Fruit fly (Drosophila melanogaster): ENCODE measurements around the gene Surf4.

Surf4 gene

DNA sequence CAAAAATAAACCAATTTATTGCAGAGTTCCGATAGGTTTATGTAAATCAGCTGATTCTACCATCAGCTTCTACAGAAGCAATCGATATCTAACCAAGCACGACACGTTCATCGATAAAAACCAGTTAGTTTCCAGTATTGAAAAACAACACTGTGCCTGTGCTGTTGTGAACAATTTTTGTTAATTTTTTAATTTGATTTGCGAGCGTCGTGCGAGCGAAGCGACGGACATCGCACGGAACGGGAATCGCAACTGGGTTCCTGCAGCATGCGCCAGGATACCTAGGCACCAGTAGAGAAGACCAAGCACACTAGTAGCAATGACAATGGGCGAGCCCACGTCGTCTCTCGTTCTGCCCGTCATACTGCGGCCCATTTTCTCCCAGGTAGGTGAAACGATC, 25.9 kb upstream of the Surf4 start, which contains the start of the genes Ccm3 and CG6136 (continued):
- TF ChIP-seq pum (GFP tag; optimal IDR thresholded peaks at IDR 0.05), result no peak
- peak; percentile 28 for TF ChIP-seq PHDP (tag; optimal IDR thresholded peaks at IDR 0.05)
- peak; percentile 56 to 93 for TF ChIP-seq crp (GFP tag; optimal IDR thresholded peaks at IDR 0.05)
- TF ChIP-seq CrebB (tag; optimal IDR thresholded peaks at IDR 0.05), result peak; percentile 21
- peak; percentile 46 for TF ChIP-seq Nf-YC (tag; optimal IDR thresholded peaks at IDR 0.05)
- peak; percentile 31 for TF ChIP-seq eyg (GFP tag; optimal IDR thresholded peaks at IDR 0.05)
- TF ChIP-seq MBD-R2 (GFP tag; IDR thresholded peaks at IDR 0.05), result peak; percentile 97
- peak; percentile 4 for TF ChIP-seq nerfin-1 (tag; optimal IDR thresholded peaks at IDR 0.05)
- TF ChIP-seq CG1832 (GFP tag; optimal IDR thresholded peaks at IDR 0.05), result no peak
- TF ChIP-seq dpn (GFP tag; optimal IDR thresholded peaks at IDR 0.05), result peak; percentile 54 to 55
- no peak for TF ChIP-seq CG17568 (GFP tag; optimal IDR thresholded peaks at IDR 0.05)
- no peak for TF ChIP-seq Stat92E (GFP tag; optimal IDR thresholded peaks at IDR 0.05)
- TF ChIP-seq sug (tag; optimal IDR thresholded peaks at IDR 0.05), result peak; percentile 58
- TF ChIP-seq Ets97D (GFP tag; optimal IDR thresholded peaks at IDR 0.05), result peak; percentile 76
- TF ChIP-seq Bteb2 (GFP tag; optimal IDR thresholded peaks at IDR 0.05), result peak; percentile 42
- peak; percentile 94 for TF ChIP-seq Ets65A (GFP tag)
- peak; percentile 94 for TF ChIP-seq Med (GFP tag)
- peak; percentile 61 for TF ChIP-seq lab (GFP tag; optimal IDR thresholded peaks at IDR 0.05)
- TF ChIP-seq peb (GFP tag; IDR thresholded peaks at IDR 0.05), result no peak
- peak; percentile 88 for TF ChIP-seq nerfin-2 (GFP tag; IDR thresholded peaks at IDR 0.05; ENCODE audit: partially characterized antibody)
- TF ChIP-seq CG33213 (GFP tag; optimal IDR thresholded peaks at IDR 0.05), result no peak
- TF ChIP-seq CG10959 (GFP tag; IDR thresholded peaks at IDR 0.05), result 0 out of 2 replicates have a peak, but pooled peaks have one; percentile 29
- TF ChIP-seq ac (GFP tag; optimal IDR thresholded peaks at IDR 0.05), result no peak
- TF ChIP-seq CG3163 (GFP tag; optimal IDR thresholded peaks at IDR 0.05), result peak; percentile 49
- TF ChIP-seq bcd (GFP tag; optimal IDR thresholded peaks at IDR 0.05), result peak; percentile 28
- TF ChIP-seq Dref (GFP tag; IDR thresholded peaks at IDR 0.05), result peak; percentile 97
- TF ChIP-seq zfh2 (GFP tag; optimal IDR thresholded peaks at IDR 0.05), result peak; percentile 48
- TF ChIP-seq lbe (GFP tag; optimal IDR thresholded peaks at IDR 0.05), result peak; percentile 59
- TF ChIP-seq stwl (tag; optimal IDR thresholded peaks at IDR 0.05), result peak; percentile 80
- TF ChIP-seq gcm (GFP tag; optimal IDR thresholded peaks at IDR 0.05), result peak; percentile 27
- peak; percentile 44; the same call in 1 of the 2 replicates for TF ChIP-seq CG11247 (GFP tag; IDR thresholded peaks at IDR 0.05)
- peak; percentile 53 for TF ChIP-seq trem (tag; optimal IDR thresholded peaks at IDR 0.05)
- peak; percentile 34 for TF ChIP-seq CG17829 (tag; optimal IDR thresholded peaks at IDR 0.05)
- peak; percentile 36 for TF ChIP-seq unpg (GFP tag; optimal IDR thresholded peaks at IDR 0.05)
- 0 out of 2 replicates have a peak, but pooled peaks have one; percentile 21 for TF ChIP-seq CG6689 (GFP tag; IDR thresholded peaks at IDR 0.05)
- TF ChIP-seq Atf-2 (GFP tag; optimal IDR thresholded peaks at IDR 0.05), result no peak
- peak; percentile 81 for TF ChIP-seq inv (GFP tag; IDR thresholded peaks at IDR 0.05; ENCODE audit: partially characterized antibody)
- no peak for TF ChIP-seq CG14050 (GFP tag; IDR thresholded peaks at IDR 0.05)
- peak; percentile 74 for TF ChIP-seq CG13624 (GFP tag; optimal IDR thresholded peaks at IDR 0.05)
- TF ChIP-seq tna (GFP tag; IDR thresholded peaks at IDR 0.05; ENCODE audit: partially characterized antibody), result peak; percentile 89
- peak; percentile 75 for TF ChIP-seq CG10321 (GFP tag; IDR thresholded peaks at IDR 0.05)
- TF ChIP-seq CG34376 (GFP tag; optimal IDR thresholded peaks at IDR 0.05), result peak; percentile 70
- TF ChIP-seq Hmr (GFP tag; optimal IDR thresholded peaks at IDR 0.05), result peak; percentile 69
- TF ChIP-seq Meics (GFP tag; optimal IDR thresholded peaks at IDR 0.05), result peak; percentile 45
- peak; percentile 92 for TF ChIP-seq unc-4 (GFP tag; IDR thresholded peaks at IDR 0.05; ENCODE audit: partially characterized antibody)
- TF ChIP-seq CG4854 (GFP tag; optimal IDR thresholded peaks at IDR 0.05), result peak; percentile 33
- peak; percentile 50 for TF ChIP-seq tx (GFP tag; optimal IDR thresholded peaks at IDR 0.05)
- no peak for TF ChIP-seq Fer2 (tag; optimal IDR thresholded peaks at IDR 0.05)
- TF ChIP-seq CG10366 (GFP tag; IDR thresholded peaks at IDR 0.05), result peak; percentile 23; the same call in 1 of the 2 replicates
- TF ChIP-seq CG7963 (GFP tag; IDR thresholded peaks at IDR 0.05; ENCODE audit: partially characterized antibody), result peak; percentile 83
